Worm (Caenorhabditis elegans) whole organism, young adult: ENCODE measurements around the gene M117.1.
A peak's percentile ranks its signal among the peaks of the same experiment; 100 is the strongest.

Source experiments
- B0019.2 ChIP-seq: fragments of 200-800 bp; sonication (Bioruptor generic); conservative IDR thresholded peaks from 2 replicates; pipeline ENCODE4 v1.3.6; 2022; ENCODE audit warnings: missing genetic modification reagents, missing genetic modification characterization, missing compliant biosample characterization
- B0035.1 ChIP-seq: sonication (generic microtip); optimal IDR thresholded peaks from 2 replicates; lab custom pipeline; 2016; ENCODE audit warnings: missing genetic modification characterization, mild to moderate bottlenecking, missing compliant biosample characterization, missing genotype, missing genetic modification reagents
- B0261.1 ChIP-seq: sonication (generic microtip); optimal IDR thresholded peaks from 2 replicates; lab custom pipeline; 2016; ENCODE audit warnings: mild to moderate bottlenecking, missing genetic modification characterization, moderate library complexity, missing compliant biosample characterization
- F10E7.11 ChIP-seq: sonication (generic microtip); optimal IDR thresholded peaks from 2 replicates; lab custom pipeline; 2017; ENCODE audit warnings: mild to moderate bottlenecking, missing genetic modification characterization, moderate library complexity, missing compliant biosample characterization
- F23B12.7 ChIP-seq: sonication (generic microtip); optimal IDR thresholded peaks from 2 replicates; lab custom pipeline; 2017; ENCODE audit warnings: missing genetic modification characterization, mild to moderate bottlenecking, missing compliant biosample characterization, antibody characterized with exemption, moderate library complexity; ENCODE audit not compliant: insufficient read depth
- T07F8.4 ChIP-seq: sonication (generic microtip); optimal IDR thresholded peaks from 2 replicates; lab custom pipeline; 2016; ENCODE audit warnings: mild to moderate bottlenecking, missing genetic modification characterization, moderate library complexity, missing compliant biosample characterization
- Y56A3A.18 ChIP-seq: fragments of 200-800 bp; sonication (Bioruptor generic); IDR thresholded peaks from 2 replicates; pipeline ENCODE4 v1.3.6; 2022; ENCODE audit warnings: missing genetic modification reagents, missing genetic modification characterization, missing compliant biosample characterization
- Y95B8A.8 ChIP-seq: fragments of 200-800 bp; sonication (Bioruptor generic); IDR thresholded peaks from 2 replicates; pipeline ENCODE4 v1.3.6; 2022; ENCODE audit warnings: missing genetic modification reagents, missing genetic modification characterization, missing compliant biosample characterization
- ZK185.1 ChIP-seq: sonication (generic microtip); optimal IDR thresholded peaks from 2 replicates; lab custom pipeline; 2016; ENCODE audit warnings: mild to moderate bottlenecking, missing genetic modification characterization, missing compliant biosample characterization; ENCODE audit not compliant: poor library complexity, severe bottlenecking
- akir-1 ChIP-seq: fragments of 200-800 bp; sonication (Bioruptor generic); optimal IDR thresholded peaks from 2 replicates; lab custom pipeline; 2018; ENCODE audit warnings: mild to moderate bottlenecking, missing genetic modification characterization, moderate library complexity, missing compliant biosample characterization
- aptf-3 ChIP-seq: fragments of 200-800 bp; sonication (Bioruptor generic); IDR thresholded peaks from 2 replicates; pipeline ENCODE4 v1.3.6; 2022; ENCODE audit warnings: missing genetic modification characterization, missing compliant biosample characterization
- ccch-3 ChIP-seq: fragments of 200-800 bp; sonication (Bioruptor generic); optimal IDR thresholded peaks from 2 replicates; lab custom pipeline; 2018; ENCODE audit warnings: mild to moderate bottlenecking, missing genetic modification characterization, missing compliant biosample characterization
- cebp-1 ChIP-seq, 2 experiments: fragments of 200-800 bp in 1 of 2; sonication (Bioruptor generic) in 1 of 2; sonication (generic microtip) in 1 of 2; IDR thresholded peaks in 1 of 2; optimal IDR thresholded peaks in 1 of 2; 2 replicates each; pipeline versions ENCODE4 v1.3.6 to Lab custom; 2017 to 2022; ENCODE audit warnings: missing compliant biosample characterization in 2 of 2, missing genetic modification characterization in 2 of 2, mild to moderate bottlenecking in 1 of 2, missing genetic modification reagents in 1 of 2, moderate library complexity in 1 of 2
- chd-7 ChIP-seq: sonication (generic microtip); optimal IDR thresholded peaks from 2 replicates; lab custom pipeline; 2016; ENCODE audit warnings: mild to moderate bottlenecking, missing genetic modification characterization, moderate library complexity, missing compliant biosample characterization
- dpl-1 ChIP-seq: fragments of 150-350 bp; optimal IDR thresholded peaks from 2 replicates; lab custom pipeline; 2014; ENCODE audit warnings: missing biosample characterization, missing genetic modification reagents, missing genetic modification characterization
- efl-1 ChIP-seq: fragments of 150-350 bp; optimal IDR thresholded peaks from 2 replicates; lab custom pipeline; 2014; ENCODE audit warnings: missing biosample characterization, missing genetic modification reagents, missing genetic modification characterization
- fkh-3 ChIP-seq: sonication (generic microtip); optimal IDR thresholded peaks from 2 replicates; lab custom pipeline; 2016; ENCODE audit warnings: mild to moderate bottlenecking, missing genetic modification characterization, missing compliant biosample characterization
- hlh-12 ChIP-seq: sonication (generic microtip); optimal IDR thresholded peaks from 2 replicates; lab custom pipeline; 2016; ENCODE audit warnings: missing genetic modification characterization, missing compliant biosample characterization
- hlh-26 ChIP-seq: fragments of 200-800 bp; sonication (Bioruptor generic); conservative IDR thresholded peaks from 2 replicates; pipeline ENCODE4 v1.3.6; 2022; ENCODE audit warnings: missing genetic modification reagents, missing genetic modification characterization, missing compliant biosample characterization
- let-526 ChIP-seq: fragments of 200-800 bp; sonication (Bioruptor generic); IDR thresholded peaks from 2 replicates; pipeline ENCODE4 v1.3.6; 2022; ENCODE audit warnings: missing genetic modification reagents, missing genetic modification characterization, missing compliant biosample characterization
- lin-35 ChIP-seq, 3 experiments: fragments of 150-350 bp in 2 of 3; sonication (generic microtip) in 1 of 3; optimal IDR thresholded peaks; 2 replicates each; lab custom pipeline; 2014 to 2018; ENCODE audit warnings: missing biosample characterization in 3 of 3, missing genetic modification characterization in 3 of 3, missing genetic modification reagents in 3 of 3
- lin-54 ChIP-seq: fragments of 200-800 bp; sonication (Bioruptor generic); optimal IDR thresholded peaks from 2 replicates; lab custom pipeline; 2018; ENCODE audit warnings: mild to moderate bottlenecking, missing genetic modification characterization, missing compliant biosample characterization
- lsl-1 ChIP-seq: fragments of 200-800 bp; sonication (Bioruptor generic); optimal IDR thresholded peaks from 2 replicates; lab custom pipeline; 2018; ENCODE audit warnings: mild to moderate bottlenecking, missing genetic modification characterization, moderate library complexity, missing compliant biosample characterization
- madf-6 ChIP-seq: fragments of 200-800 bp; sonication (Bioruptor generic); IDR thresholded peaks from 2 replicates; pipeline ENCODE4 v1.3.6; 2022; ENCODE audit warnings: missing genetic modification reagents, missing genetic modification characterization, missing compliant biosample characterization
- mcd-1 ChIP-seq: fragments of 200-800 bp; sonication (Bioruptor generic); IDR thresholded peaks from 2 replicates; pipeline ENCODE4 v1.3.6; 2022; ENCODE audit warnings: missing genetic modification reagents, missing genetic modification characterization, missing compliant biosample characterization
- mes-4 ChIP-seq: sonication (generic microtip); optimal IDR thresholded peaks from 2 replicates; lab custom pipeline; 2016; ENCODE audit warnings: missing genotype, missing genetic modification characterization, missing compliant biosample characterization
- nfya-2 ChIP-seq: fragments of 200-800 bp; sonication (Bioruptor generic); IDR thresholded peaks from 2 replicates; pipeline ENCODE4 v1.3.6; 2022; ENCODE audit warnings: missing genetic modification reagents, missing genetic modification characterization, missing compliant biosample characterization
- nfyb-1 ChIP-seq: fragments of 200-800 bp; sonication (Bioruptor generic); IDR thresholded peaks from 2 replicates; pipeline ENCODE4 v1.3.6; 2022; ENCODE audit warnings: missing genetic modification reagents, missing genetic modification characterization, missing compliant biosample characterization
- nhr-120 ChIP-seq: fragments of 200-800 bp; sonication (Bioruptor generic); IDR thresholded peaks from 2 replicates; pipeline ENCODE4 v1.3.6; 2022; ENCODE audit warnings: missing genetic modification characterization, missing compliant biosample characterization
- nhr-179 ChIP-seq: sonication (generic microtip); optimal IDR thresholded peaks from 2 replicates; lab custom pipeline; 2016; ENCODE audit warnings: mild to moderate bottlenecking, missing genetic modification characterization, missing compliant biosample characterization
- nhr-27 ChIP-seq: fragments of 200-800 bp; sonication (Bioruptor generic); optimal IDR thresholded peaks from 2 replicates; lab custom pipeline; 2018; ENCODE audit warnings: mild to moderate bottlenecking, missing genetic modification characterization, moderate library complexity, missing compliant biosample characterization
- rcor-1 ChIP-seq: fragments of 200-800 bp; sonication (Bioruptor generic); IDR thresholded peaks from 2 replicates; pipeline ENCODE4 v1.3.6; 2022; ENCODE audit warnings: missing genetic modification reagents, missing genetic modification characterization, missing compliant biosample characterization
- rec-8 ChIP-seq, 2 experiments: sonication (generic microtip); optimal IDR thresholded peaks; 2 replicates each; lab custom pipeline; 2016; ENCODE audit warnings: mild to moderate bottlenecking in 2 of 2, missing genetic modification characterization in 2 of 2, missing genetic modification reagents in 2 of 2, missing genotype in 2 of 2, missing biosample characterization in 1 of 2, missing compliant biosample characterization in 1 of 2, moderate library complexity in 1 of 2
- sea-2 ChIP-seq: fragments of 200-800 bp; sonication (Bioruptor generic); IDR thresholded peaks from 2 replicates; pipeline ENCODE4 v1.3.6; 2022; ENCODE audit warnings: missing genetic modification characterization, missing compliant biosample characterization
- snpc-1.3 ChIP-seq: sonication (generic microtip); optimal IDR thresholded peaks from 2 replicates; lab custom pipeline; 2017; ENCODE audit warnings: missing genetic modification characterization, mild to moderate bottlenecking, missing compliant biosample characterization, antibody characterized with exemption, moderate library complexity, missing genotype, missing genetic modification reagents; ENCODE audit not compliant: insufficient read depth
- snpc-3.4 ChIP-seq: sonication (generic microtip); optimal IDR thresholded peaks from 2 replicates; lab custom pipeline; 2017; ENCODE audit warnings: missing genetic modification characterization, mild to moderate bottlenecking, missing compliant biosample characterization, antibody characterized with exemption, moderate library complexity, missing genotype, missing genetic modification reagents
- snpc-4 ChIP-seq, 5 experiments: fragments of 150-350 bp in 1 of 5; sonication (generic microtip) in 4 of 5; optimal IDR thresholded peaks; 2 replicates each; lab custom pipeline; 2014 to 2018; ENCODE audit warnings: missing genetic modification characterization in 5 of 5, missing biosample characterization in 3 of 5, antibody characterized with exemption in 2 of 5, mild to moderate bottlenecking in 2 of 5, missing compliant biosample characterization in 2 of 5, missing genotype in 2 of 5, moderate library complexity in 2 of 5, missing genetic modification reagents in 1 of 5
- sptf-2 ChIP-seq: fragments of 200-800 bp; sonication (Bioruptor generic); optimal IDR thresholded peaks from 2 replicates; lab custom pipeline; 2018; ENCODE audit warnings: mild to moderate bottlenecking, missing genetic modification characterization, missing compliant biosample characterization
- tlf-1 ChIP-seq: fragments of 200-800 bp; sonication (Bioruptor generic); optimal IDR thresholded peaks from 2 replicates; lab custom pipeline; 2018; ENCODE audit warnings: mild to moderate bottlenecking, missing genetic modification characterization, missing compliant biosample characterization
- unc-62 ChIP-seq: fragments of 150-350 bp; optimal IDR thresholded peaks from 2 replicates; lab custom pipeline; 2014; ENCODE audit warnings: missing biosample characterization, missing genetic modification reagents, missing genetic modification characterization
- zim-3 ChIP-seq: sonication (generic microtip); optimal IDR thresholded peaks from 2 replicates; lab custom pipeline; 2017; ENCODE audit warnings: mild to moderate bottlenecking, missing genetic modification characterization, moderate library complexity, missing compliant biosample characterization
- ztf-6 ChIP-seq: fragments of 200-800 bp; sonication (Bioruptor generic); IDR thresholded peaks from 2 replicates; pipeline ENCODE4 v1.3.6; 2022; ENCODE audit warnings: missing genetic modification reagents, missing genetic modification characterization, missing compliant biosample characterization

The M117.1 gene

ce11 chrIV:11855424-11855823, 41.4 kb downstream of the M117.1 start:
- TF ChIP-seq tlf-1 (no peak), Y95B8A.8 (GFP tag; lab: Robert Waterston, UW) (no peak), B0019.2 (GFP tag; lab: Robert Waterston, UW) (no peak), nfya-2 (GFP tag; lab: Robert Waterston, UW) (no peak)

ce11 chrIV:11855900-11856660, 42.0 kb downstream of the M117.1 start, which contains the start of gene ech-2:
Gene ech-2 (minus strand): TSS chrIV:11856351.
- TF ChIP-seq mes-4 (tag; lab: Kevin White, UChicago) (no peak), cebp-1 (GFP tag; IDR thresholded peaks at IDR 0.05; lab: Robert Waterston, UW) (no peak), cebp-1 (tag; optimal IDR thresholded peaks at IDR 0.05; lab: Kevin White, UChicago) (no peak), madf-6 (peak; percentile 41; the same call in 1 of the 2 replicates), nhr-27 (tag; lab: Kevin White, UChicago) (no peak), let-526 (GFP tag; lab: Robert Waterston, UW) (no peak), efl-1 (GFP tag; lab: Kevin White, UChicago) (peak; percentile 66), snpc-4 (GFP tag; optimal IDR thresholded peaks at IDR 0.05; lab: Kevin White, UChicago) (peak; percentile 34), snpc-4 (tag; optimal IDR thresholded peaks at IDR 0.05; lab: Kevin White, UChicago) (peak in 1 of 4 experiments; percentile 68), lsl-1 (peak; percentile 27), mcd-1 (peak; percentile 45), ZK185.1 (no peak), dpl-1 (GFP tag; lab: Kevin White, UChicago) (peak; percentile 3), Y56A3A.18 (GFP tag; lab: Robert Waterston, UW) (no peak), lin-35 (GFP tag; optimal IDR thresholded peaks at IDR 0.05; lab: Kevin White, UChicago) (peak in 1 of 3 experiments; percentile 31), lin-54 (GFP tag; lab: Kevin White, UChicago) (peak; percentile 7), F23B12.7 (tag; lab: Kevin White, UChicago) (no peak), sea-2 (GFP tag; lab: Robert Waterston, UW) (no peak), sptf-2 (no peak), T07F8.4 (tag; lab: Kevin White, UChicago) (no peak)

ce11 chrIV:11857159-11857565, 43.1 kb downstream of the M117.1 start:
- TF ChIP-seq nhr-120 (no peak), B0035.1 (tag; lab: Kevin White, UChicago) (no peak), akir-1 (GFP tag; lab: Kevin White, UChicago) (no peak), nfyb-1 (GFP tag; lab: Robert Waterston, UW) (peak; percentile 71; the same call in 1 of the 2 replicates), snpc-1.3 (tag; lab: Kevin White, UChicago) (no peak), snpc-4 (GFP tag; optimal IDR thresholded peaks at IDR 0.05; lab: Kevin White, UChicago) (no peak), snpc-4 (tag; optimal IDR thresholded peaks at IDR 0.05; lab: Kevin White, UChicago) (peak in 2 of 4 experiments; percentile 21 to 27), rec-8 (tag; optimal IDR thresholded peaks at IDR 0.05; lab: Kevin White, UChicago) (no peak), unc-62 (GFP tag; lab: Kevin White, UChicago) (no peak), zim-3 (tag; lab: Kevin White, UChicago) (peak; percentile 56), hlh-12 (no peak), F10E7.11 (no peak), B0261.1 (no peak), ztf-6 (no peak), ccch-3 (GFP tag; lab: Kevin White, UChicago) (no peak), sea-2 (GFP tag; lab: Robert Waterston, UW) (no peak), chd-7 (peak; percentile 27), snpc-3.4 (tag; lab: Kevin White, UChicago) (peak; percentile 17), rcor-1 (GFP tag; lab: Robert Waterston, UW) (peak; percentile 56; the same call in 1 of the 2 replicates), aptf-3 (GFP tag; lab: Robert Waterston, UW) (no peak), madf-6 (0 out of 2 replicates have a peak, but pooled peaks have one; percentile 4), fkh-3 (no peak), hlh-26 (GFP tag; lab: Robert Waterston, UW) (no peak), nhr-179 (tag; lab: Kevin White, UChicago) (no peak)
